Fruit fly (Drosophila melanogaster) whole organism, embryonic: ENCODE data around the gene FipoQ.

Experiments
- BEAF-32 ChIP-seq: fragments of 200-800 bp; sonication (Bioruptor generic); optimal IDR thresholded peaks from 3 replicates; lab custom pipeline; 2017; ENCODE audit warnings: missing biosample characterization, missing genetic modification characterization, mild to moderate bottlenecking, moderate library complexity, missing genetic modification reagents
- CG10267 ChIP-seq: fragments of 200-800 bp; sonication (Bioruptor generic); optimal IDR thresholded peaks from 2 replicates; lab custom pipeline; 2018; ENCODE audit warnings: missing biosample characterization, mild to moderate bottlenecking, missing genetic modification characterization, moderate library complexity
- CG10979 ChIP-seq: fragments of 200-800 bp; sonication (Bioruptor generic); optimal IDR thresholded peaks from 2 replicates; lab custom pipeline; 2018; ENCODE audit warnings: missing biosample characterization, mild to moderate bottlenecking, missing genetic modification characterization, moderate library complexity
- CG11723 ChIP-seq: fragments of 200-800 bp; sonication (Bioruptor generic); optimal IDR thresholded peaks from 2 replicates; lab custom pipeline; 2017; ENCODE audit warnings: missing biosample characterization, mild to moderate bottlenecking, missing genetic modification characterization
- CG12104 ChIP-seq: fragments of 200-800 bp; sonication (Bioruptor generic); optimal IDR thresholded peaks from 3 replicates; lab custom pipeline; 2016; ENCODE audit warnings: missing biosample characterization, missing genetic modification characterization
- CG12155 ChIP-seq: fragments of 200-800 bp; sonication (Bioruptor generic); optimal IDR thresholded peaks from 3 replicates; lab custom pipeline; 2016; ENCODE audit warnings: missing biosample characterization, missing genetic modification characterization
- CG13424 ChIP-seq: fragments of 200-800 bp; sonication (Bioruptor generic); optimal IDR thresholded peaks from 2 replicates; lab custom pipeline; 2019; ENCODE audit warnings: missing biosample characterization, mild to moderate bottlenecking, missing genetic modification characterization, moderate library complexity
- CG15269 ChIP-seq: fragments of 200-800 bp; sonication (Bioruptor generic); optimal IDR thresholded peaks from 2 replicates; lab custom pipeline; 2018; ENCODE audit warnings: missing biosample characterization, mild to moderate bottlenecking, missing genetic modification characterization, moderate library complexity
- CG17328 ChIP-seq: fragments of 200-800 bp; sonication (Bioruptor generic); IDR thresholded peaks from 2 replicates; pipeline ENCODE4 v1.3.6; 2022; ENCODE audit warnings: missing biosample characterization, missing genetic modification characterization
- CG17568 ChIP-seq: fragments of 200-800 bp; sonication (Bioruptor generic); optimal IDR thresholded peaks from 2 replicates; lab custom pipeline; 2018; ENCODE audit warnings: missing biosample characterization, mild to moderate bottlenecking, missing genetic modification characterization, moderate library complexity
- CG1832 ChIP-seq: fragments of 200-800 bp; sonication (Bioruptor generic); optimal IDR thresholded peaks from 2 replicates; lab custom pipeline; 2017; ENCODE audit warnings: missing biosample characterization, mild to moderate bottlenecking, missing genetic modification characterization, inconsistent platforms
- CG2120 ChIP-seq: fragments of 200-800 bp; sonication (Bioruptor generic); optimal IDR thresholded peaks from 3 replicates; lab custom pipeline; 2016; ENCODE audit warnings: missing biosample characterization, missing genetic modification characterization
- CG34422 ChIP-seq: fragments of 200-800 bp; sonication (Bioruptor generic); IDR thresholded peaks from 3 replicates; pipeline ENCODE4 v1.3.6; 2022; ENCODE audit warnings: missing biosample characterization, missing genetic modification characterization
- CG4820 ChIP-seq: fragments of 200-800 bp; sonication (Bioruptor generic); optimal IDR thresholded peaks from 3 replicates; lab custom pipeline; 2016; ENCODE audit warnings: missing biosample characterization, missing genetic modification characterization
- CG4854 ChIP-seq: fragments of 200-800 bp; sonication (Bioruptor generic); optimal IDR thresholded peaks from 2 replicates; lab custom pipeline; 2016; ENCODE audit warnings: missing biosample characterization, missing genetic modification characterization, inconsistent platforms
- CG6254 ChIP-seq: fragments of 200-800 bp; sonication (Bioruptor generic); optimal IDR thresholded peaks from 3 replicates; lab custom pipeline; 2017; ENCODE audit warnings: mild to moderate bottlenecking, missing biosample characterization, missing genetic modification reagents, missing genetic modification characterization
- CG7271 ChIP-seq: fragments of 200-800 bp; sonication (Bioruptor generic); optimal IDR thresholded peaks from 2 replicates; lab custom pipeline; 2018; ENCODE audit warnings: missing biosample characterization, mild to moderate bottlenecking, missing genetic modification characterization, moderate library complexity
- CG7357 ChIP-seq: fragments of 200-800 bp; sonication (Bioruptor generic); IDR thresholded peaks from 3 replicates; pipeline ENCODE4 v1.3.6; 2022; ENCODE audit warnings: missing biosample characterization, missing genetic modification characterization
- CG8281 ChIP-seq: fragments of 200-800 bp; sonication (Bioruptor generic); optimal IDR thresholded peaks from 2 replicates; lab custom pipeline; 2018; ENCODE audit warnings: missing biosample characterization, mild to moderate bottlenecking, missing genetic modification characterization, moderate library complexity
- CG8359 ChIP-seq: fragments of 200-800 bp; sonication (Bioruptor generic); optimal IDR thresholded peaks from 2 replicates; lab custom pipeline; 2017; ENCODE audit warnings: missing biosample characterization, mild to moderate bottlenecking, missing genetic modification characterization, borderline replicate concordance
- CG9609 ChIP-seq: fragments of 200-800 bp; sonication (Bioruptor generic); optimal IDR thresholded peaks from 3 replicates; lab custom pipeline; 2016; ENCODE audit warnings: missing biosample characterization, missing genetic modification characterization
- CG9727 ChIP-seq: fragments of 200-800 bp; sonication (Bioruptor generic); optimal IDR thresholded peaks from 3 replicates; lab custom pipeline; 2017; ENCODE audit warnings: missing biosample characterization, mild to moderate bottlenecking, missing genetic modification characterization
- CG9876 ChIP-seq: fragments of 200-800 bp; sonication (Bioruptor generic); optimal IDR thresholded peaks from 2 replicates; lab custom pipeline; 2016; ENCODE audit warnings: missing biosample characterization, missing genetic modification characterization
- Chrac-16 ChIP-seq: fragments of 200-800 bp; sonication (Bioruptor generic); optimal IDR thresholded peaks from 3 replicates; lab custom pipeline; 2016; ENCODE audit warnings: missing biosample characterization, missing genetic modification characterization
- CoRest ChIP-seq: fragments of 200-800 bp; sonication (Bioruptor generic); optimal IDR thresholded peaks from 3 replicates; lab custom pipeline; 2018; ENCODE audit warnings: missing biosample characterization, mild to moderate bottlenecking, missing genetic modification characterization, moderate library complexity
- D19A ChIP-seq: fragments of 200-800 bp; optimal IDR thresholded peaks from 3 replicates; lab custom pipeline; 2019; ENCODE audit warnings: missing biosample characterization, mild to moderate bottlenecking, missing genetic modification characterization, moderate library complexity
- Dref ChIP-seq: fragments of 200-800 bp; sonication (Bioruptor generic); IDR thresholded peaks from 2 replicates; pipeline ENCODE4 v1.3.6; 2022; ENCODE audit warnings: missing biosample characterization, missing genetic modification characterization
- Eip74EF ChIP-seq, 2 experiments: fragments of 200-800 bp in 1 of 2; fragments of >200 bp in 1 of 2; sonication (Bioruptor generic) in 1 of 2; optimal IDR thresholded peaks; 2 replicates each; lab custom pipeline; 2017 to 2019; ENCODE audit warnings: missing biosample characterization in 2 of 2, missing genetic modification characterization in 2 of 2, mild to moderate bottlenecking in 1 of 2, moderate library complexity in 1 of 2
- Meics ChIP-seq: fragments of 200-800 bp; sonication (Bioruptor generic); optimal IDR thresholded peaks from 2 replicates; lab custom pipeline; 2017; ENCODE audit warnings: missing biosample characterization, mild to moderate bottlenecking, missing genetic modification characterization
- Nf-YB ChIP-seq: fragments of 200-800 bp; sonication (Bioruptor generic); optimal IDR thresholded peaks from 3 replicates; lab custom pipeline; 2019; ENCODE audit warnings: missing biosample characterization, mild to moderate bottlenecking, missing genetic modification characterization, moderate library complexity
- Rx ChIP-seq: fragments of 200-800 bp; sonication (Bioruptor generic); IDR thresholded peaks from 2 replicates; pipeline ENCODE4 v1.3.6; 2022; ENCODE audit warnings: missing biosample characterization, missing genetic modification characterization
- Side ChIP-seq: fragments of 200-800 bp; sonication (Bioruptor generic); optimal IDR thresholded peaks from 2 replicates; lab custom pipeline; 2016; ENCODE audit warnings: missing biosample characterization, missing genetic modification characterization
- Stat92E ChIP-seq, 3 experiments: fragments of >200 bp in 2 of 3; fragments of 200-800 bp in 1 of 3; sonication (Bioruptor generic) in 1 of 3; optimal IDR thresholded peaks; 2 replicates each; lab custom pipeline; 2017 to 2019; ENCODE audit warnings: missing biosample characterization in 3 of 3, missing genetic modification characterization in 3 of 3, mild to moderate bottlenecking in 1 of 3, moderate library complexity in 1 of 3
- TFAM ChIP-seq: fragments of 200-800 bp; sonication (Bioruptor generic); optimal IDR thresholded peaks from 2 replicates; lab custom pipeline; 2017; ENCODE audit warnings: missing biosample characterization, missing genetic modification characterization, inconsistent platforms
- aop ChIP-seq: fragments of 200-800 bp; sonication (Bioruptor generic); IDR thresholded peaks from 2 replicates; pipeline ENCODE4 v1.3.6; 2022; ENCODE audit warnings: missing biosample characterization, missing genetic modification characterization
- corto ChIP-seq: fragments of 200-800 bp; sonication (Bioruptor generic); optimal IDR thresholded peaks from 2 replicates; lab custom pipeline; 2016; ENCODE audit warnings: missing biosample characterization, mild to moderate bottlenecking, missing genetic modification characterization, moderate library complexity
- crol ChIP-seq: fragments of 200-800 bp; sonication (Bioruptor generic); IDR thresholded peaks from 2 replicates; pipeline ENCODE4 v1.3.6; 2022; ENCODE audit warnings: missing biosample characterization, missing genetic modification characterization
- dysf ChIP-seq: fragments of 200-800 bp; sonication (Bioruptor generic); IDR thresholded peaks from 3 replicates; pipeline ENCODE4 v1.3.6; 2022; ENCODE audit warnings: missing biosample characterization, missing genetic modification characterization
- emc ChIP-seq: fragments of 200-800 bp; sonication (Bioruptor generic); optimal IDR thresholded peaks from 2 replicates; lab custom pipeline; 2016; ENCODE audit warnings: missing biosample characterization, missing genetic modification characterization
- fru ChIP-seq: fragments of >200 bp; optimal IDR thresholded peaks from 2 replicates; lab custom pipeline; 2017
- hb ChIP-seq: fragments of 200-800 bp; sonication (Bioruptor generic); IDR thresholded peaks from 3 replicates; pipeline ENCODE4 v1.3.6; 2022; ENCODE audit warnings: missing biosample characterization, missing genetic modification characterization; ENCODE audit not compliant: partially characterized antibody
- lilli ChIP-seq: fragments of 200-800 bp; sonication (Bioruptor generic); optimal IDR thresholded peaks from 3 replicates; lab custom pipeline; 2016; ENCODE audit warnings: missing biosample characterization, missing genetic modification characterization
- nau ChIP-seq: fragments of 200-800 bp; sonication (Bioruptor generic); optimal IDR thresholded peaks from 3 replicates; lab custom pipeline; 2017; ENCODE audit warnings: missing biosample characterization, mild to moderate bottlenecking, missing genetic modification characterization, missing genetic modification reagents
- nmo ChIP-seq: fragments of 200-800 bp; sonication (Bioruptor generic); optimal IDR thresholded peaks from 2 replicates; lab custom pipeline; 2018; ENCODE audit warnings: missing biosample characterization, mild to moderate bottlenecking, missing genetic modification characterization, moderate library complexity
- org-1 ChIP-seq: fragments of 200-800 bp; sonication (Bioruptor generic); optimal IDR thresholded peaks from 2 replicates; lab custom pipeline; 2017; ENCODE audit warnings: missing biosample characterization, missing genetic modification characterization
- pan ChIP-seq, 4 experiments: fragments of >200 bp in 3 of 4; fragments of 200-800 bp in 1 of 4; sonication (Bioruptor generic) in 1 of 4; optimal IDR thresholded peaks in 3 of 4; IDR thresholded peaks in 1 of 4; 2 replicates each; pipeline versions ENCODE4 v1.3.6 to Lab custom; 2017 to 2022; ENCODE audit warnings: missing biosample characterization in 2 of 4, missing genetic modification characterization in 2 of 4, mixed read lengths in 1 of 4
- trem ChIP-seq: fragments of 200-800 bp; optimal IDR thresholded peaks from 3 replicates; lab custom pipeline; 2019; ENCODE audit warnings: missing biosample characterization, mild to moderate bottlenecking, missing genetic modification characterization, moderate library complexity
- wdn ChIP-seq: fragments of 200-800 bp; sonication (Bioruptor generic); IDR thresholded peaks from 2 replicates; pipeline ENCODE4 v1.3.6; 2022; ENCODE audit warnings: missing biosample characterization, missing genetic modification characterization
- wek ChIP-seq: fragments of 200-800 bp; sonication (Bioruptor generic); optimal IDR thresholded peaks from 3 replicates; lab custom pipeline; 2018; ENCODE audit warnings: missing biosample characterization, mild to moderate bottlenecking, missing genetic modification characterization, moderate library complexity
- zen ChIP-seq: fragments of 200-800 bp; sonication (Bioruptor generic); optimal IDR thresholded peaks from 3 replicates; lab custom pipeline; 2018; ENCODE audit warnings: missing biosample characterization, mild to moderate bottlenecking, missing genetic modification characterization, moderate library complexity

Gene FipoQ

dm6 chr3R:29489209-29489608 lies 5.4 kb upstream of the FipoQ start, which contains the start of the genes CG2321 and CG2006 (continued):
- no peak for TF ChIP-seq emc
- peak; percentile 50 for TF ChIP-seq CG9876
- TF ChIP-seq nau (GFP tag; lab: Kevin White, UChicago), result no peak
- TF ChIP-seq trem (tag; lab: Kevin White, UChicago), result peak; percentile 67
- no peak for TF ChIP-seq org-1 (GFP tag; lab: Kevin White, UChicago)
- no peak for TF ChIP-seq wdn
- no peak for TF ChIP-seq corto (GFP tag; lab: Kevin White, UChicago)
- peak; percentile 45; the same call in 1 of the 2 replicates for TF ChIP-seq CG17328 (GFP tag; lab: Robert Waterston, UW)
- no peak for TF ChIP-seq CG12104 (GFP tag; lab: Kevin White, UChicago)
- peak; percentile 64 for TF ChIP-seq CG10267 (tag; lab: Kevin White, UChicago)
- no peak for TF ChIP-seq Eip74EF (GFP tag; optimal IDR thresholded peaks at IDR 0.05; lab: Kevin White, UChicago)
- TF ChIP-seq Dref (GFP tag; lab: Robert Waterston, UW), result peak; percentile 77
- TF ChIP-seq CG4820 (GFP tag; lab: Kevin White, UChicago), result peak; percentile 2
- peak; percentile 70 for TF ChIP-seq nmo
- TF ChIP-seq D19A, result no peak
- TF ChIP-seq CG34422 (GFP tag; lab: Robert Waterston, UW), result peak; percentile 92
- no peak; the same call in 1 of the 2 replicates for TF ChIP-seq Rx (GFP tag; lab: Robert Waterston, UW)
- TF ChIP-seq Stat92E (GFP tag; optimal IDR thresholded peaks at IDR 0.05; lab: Kevin White, UChicago), result peak in 1 of 3 experiments; percentile 57
- TF ChIP-seq pan (optimal IDR thresholded peaks at IDR 0.05; lab: Kevin White, UChicago), result no peak
- peak in 1 of 2 experiments; percentile 55 for TF ChIP-seq pan (GFP tag; optimal IDR thresholded peaks at IDR 0.05 in 1 of 2, IDR thresholded peaks at IDR 0.05 in 1 of 2)
- TF ChIP-seq CG9609, result no peak
- TF ChIP-seq CG17568 (GFP tag; lab: Kevin White, UChicago), result no peak
- peak; percentile 53 for TF ChIP-seq BEAF-32 (GFP tag; lab: Kevin White, UChicago)
- no peak for TF ChIP-seq crol (GFP tag; lab: Robert Waterston, UW)
- peak; percentile 8 for TF ChIP-seq CG9727
- TF ChIP-seq fru (lab: Kevin White, UChicago), result no peak
- no peak for TF ChIP-seq TFAM (GFP tag; lab: Kevin White, UChicago)
- peak; percentile 10 for TF ChIP-seq Nf-YB (GFP tag; lab: Kevin White, UChicago)
- no peak for TF ChIP-seq hb
- no peak for TF ChIP-seq CG8359 (GFP tag; lab: Kevin White, UChicago)
- TF ChIP-seq aop (GFP tag; lab: Robert Waterston, UW), result no peak
- TF ChIP-seq CG12155 (GFP tag; lab: Kevin White, UChicago), result peak; percentile 59
- TF ChIP-seq dysf (GFP tag; lab: Robert Waterston, UW), result peak; percentile 73
- TF ChIP-seq Meics, result peak; percentile 10
- peak; percentile 99 for TF ChIP-seq wek (GFP tag; lab: Kevin White, UChicago)
- TF ChIP-seq CG15269 (tag; lab: Kevin White, UChicago), result no peak
- peak; percentile 57 for TF ChIP-seq CG13424 (tag; lab: Kevin White, UChicago)
- peak; percentile 32 for TF ChIP-seq CG7271 (tag; lab: Kevin White, UChicago)
- no peak for TF ChIP-seq CG4854 (GFP tag; lab: Kevin White, UChicago)
- peak; percentile 53 for TF ChIP-seq CG10979 (tag; lab: Kevin White, UChicago)
- TF ChIP-seq CG1832 (GFP tag; lab: Kevin White, UChicago), result no peak
- peak; percentile 79 for TF ChIP-seq CG2120
- TF ChIP-seq CG11723 (GFP tag; lab: Kevin White, UChicago), result no peak
- TF ChIP-seq lilli (GFP tag; lab: Kevin White, UChicago), result peak; percentile 74
- no peak for TF ChIP-seq CG6254 (GFP tag; lab: Kevin White, UChicago)
- peak; percentile 22 for TF ChIP-seq Side
- no peak for TF ChIP-seq CG8281 (tag; lab: Kevin White, UChicago)
- TF ChIP-seq CG7357, result no peak
- peak; percentile 74 for TF ChIP-seq zen (tag; lab: Kevin White, UChicago)
- peak; percentile 59 for TF ChIP-seq Chrac-16 (GFP tag; lab: Kevin White, UChicago)
- TF ChIP-seq CoRest (tag; lab: Kevin White, UChicago), result peak; percentile 59
